Worm (Caenorhabditis elegans) whole organism, late embryonic: ENCODE measurements around the gene C40H1.3.

Experiments
- K02D7.2 ChIP-seq: sonication (generic microtip); optimal IDR thresholded peaks from 2 replicates; lab custom pipeline; 2017; ENCODE audit warnings: mild to moderate bottlenecking, missing genetic modification characterization, missing compliant biosample characterization
- ceh-34 ChIP-seq: sonication (generic microtip); optimal IDR thresholded peaks from 2 replicates; lab custom pipeline; 2016; ENCODE audit warnings: mild to moderate bottlenecking, missing genetic modification characterization, missing compliant biosample characterization
- elt-4 ChIP-seq: sonication (generic microtip); optimal IDR thresholded peaks from 2 replicates; lab custom pipeline; 2016; ENCODE audit warnings: missing genetic modification characterization, missing compliant biosample characterization
- ets-4 ChIP-seq: sonication (generic microtip); optimal IDR thresholded peaks from 2 replicates; lab custom pipeline; 2016; ENCODE audit warnings: missing genetic modification characterization, missing compliant biosample characterization
- madf-2 ChIP-seq: sonication (generic microtip); optimal IDR thresholded peaks from 2 replicates; lab custom pipeline; 2017; ENCODE audit warnings: missing genetic modification characterization, missing compliant biosample characterization
- nhr-11 ChIP-seq: fragments of 150-350 bp; optimal IDR thresholded peaks from 2 replicates; lab custom pipeline; 2014; ENCODE audit warnings: missing biosample characterization, missing genetic modification characterization
- pha-2 ChIP-seq: sonication (generic microtip); optimal IDR thresholded peaks from 2 replicates; lab custom pipeline; 2017; ENCODE audit warnings: mild to moderate bottlenecking, missing genetic modification characterization, missing compliant biosample characterization
- pqm-1 ChIP-seq: sonication (generic microtip); optimal IDR thresholded peaks from 2 replicates; lab custom pipeline; 2016; ENCODE audit warnings: missing genetic modification characterization, missing compliant biosample characterization
- tbx-7 ChIP-seq: sonication (generic microtip); optimal IDR thresholded peaks from 2 replicates; lab custom pipeline; 2016; ENCODE audit warnings: missing genotype, missing genetic modification characterization, missing compliant biosample characterization
- ttx-3 ChIP-seq: sonication (generic microtip); optimal IDR thresholded peaks from 2 replicates; lab custom pipeline; 2016; ENCODE audit warnings: missing genetic modification reagents, missing genetic modification characterization, missing compliant biosample characterization
- unc-86 ChIP-seq: sonication (generic microtip); optimal IDR thresholded peaks from 2 replicates; lab custom pipeline; 2016; ENCODE audit warnings: missing genetic modification characterization, missing compliant biosample characterization

- TF ChIP-seq ttx-3 (tag; lab: Kevin White, UChicago) (no peak), unc-86 (tag; lab: Kevin White, UChicago) (no peak), pqm-1 (tag; lab: Kevin White, UChicago) (no peak), K02D7.2 (no peak), tbx-7 (tag; lab: Kevin White, UChicago) (no peak), ets-4 (tag; lab: Kevin White, UChicago) (no peak), madf-2 (tag; lab: Kevin White, UChicago) (no peak), pha-2 (tag; lab: Kevin White, UChicago) (no peak), ceh-34 (tag; lab: Kevin White, UChicago) (no peak), elt-4 (tag; lab: Kevin White, UChicago) (no peak), nhr-11 (tag; lab: Kevin White, UChicago) (no peak)
Observed at ce11 chrIII:9373779-9374178, 44.6 kb upstream of the C40H1.3 start.
